Fruit fly (Drosophila melanogaster) whole organism, adult: ENCODE results near the gene Lcp65Ag3.

Source experiments
- CG11617 ChIP-seq: fragments of 200-800 bp; sonication (Bioruptor generic); optimal IDR thresholded peaks from 2 replicates; lab custom pipeline; 2017; ENCODE audit warnings: mild to moderate bottlenecking, missing biosample characterization, missing genetic modification reagents, missing genetic modification characterization
- CG14711 ChIP-seq: fragments of 200-800 bp; sonication (Bioruptor generic); optimal IDR thresholded peaks from 2 replicates; lab custom pipeline; 2018; ENCODE audit warnings: missing biosample characterization, mild to moderate bottlenecking, missing genetic modification characterization, moderate library complexity
- CG5204 ChIP-seq: fragments of 200-800 bp; sonication (Bioruptor generic); optimal IDR thresholded peaks from 2 replicates; lab custom pipeline; 2016; ENCODE audit warnings: missing biosample characterization, missing genetic modification characterization
- CG7045 ChIP-seq: fragments of 200-800 bp; sonication (Bioruptor generic); optimal IDR thresholded peaks from 2 replicates; lab custom pipeline; 2017; ENCODE audit warnings: missing biosample characterization, mild to moderate bottlenecking, missing genetic modification characterization
- CG7101 ChIP-seq: fragments of 200-800 bp; sonication (Bioruptor generic); optimal IDR thresholded peaks from 2 replicates; lab custom pipeline; 2018; ENCODE audit warnings: missing biosample characterization, mild to moderate bottlenecking, missing genetic modification characterization, moderate library complexity
- Clk ChIP-seq: fragments of 200-800 bp; sonication (Bioruptor generic); optimal IDR thresholded peaks from 2 replicates; lab custom pipeline; 2017; ENCODE audit warnings: missing biosample characterization, missing genetic modification characterization
- Crg-1 ChIP-seq: fragments of 200-800 bp; sonication (Bioruptor generic); optimal IDR thresholded peaks from 2 replicates; lab custom pipeline; 2016; ENCODE audit warnings: missing biosample characterization, missing genetic modification characterization
- Hr96 ChIP-seq: fragments of 200-800 bp; sonication (Bioruptor generic); optimal IDR thresholded peaks from 2 replicates; lab custom pipeline; 2016; ENCODE audit warnings: missing biosample characterization, missing genetic modification characterization
- Mnt ChIP-seq: fragments of 200-800 bp; sonication (Bioruptor generic); optimal IDR thresholded peaks from 2 replicates; lab custom pipeline; 2016; ENCODE audit warnings: missing biosample characterization, mild to moderate bottlenecking, missing genetic modification characterization
- cnc ChIP-seq, 2 experiments: fragments of >200 bp; optimal IDR thresholded peaks; 2 replicates each; lab custom pipeline; 2017
- kay ChIP-seq: fragments of 200-800 bp; sonication (Bioruptor generic); peaks from one replicate; lab custom pipeline; 2016; ENCODE audit warnings: missing biosample characterization, missing genetic modification characterization, borderline replicate concordance
- ovo ChIP-seq: fragments of 200-800 bp; sonication (Bioruptor generic); optimal IDR thresholded peaks from 2 replicates; lab custom pipeline; 2016; ENCODE audit warnings: missing biosample characterization, missing genetic modification characterization
- tj ChIP-seq: fragments of 200-800 bp; sonication (Bioruptor generic); optimal IDR thresholded peaks from 3 replicates; lab custom pipeline; 2017; ENCODE audit warnings: missing biosample characterization, mild to moderate bottlenecking, missing genetic modification characterization, moderate library complexity

DNA sequence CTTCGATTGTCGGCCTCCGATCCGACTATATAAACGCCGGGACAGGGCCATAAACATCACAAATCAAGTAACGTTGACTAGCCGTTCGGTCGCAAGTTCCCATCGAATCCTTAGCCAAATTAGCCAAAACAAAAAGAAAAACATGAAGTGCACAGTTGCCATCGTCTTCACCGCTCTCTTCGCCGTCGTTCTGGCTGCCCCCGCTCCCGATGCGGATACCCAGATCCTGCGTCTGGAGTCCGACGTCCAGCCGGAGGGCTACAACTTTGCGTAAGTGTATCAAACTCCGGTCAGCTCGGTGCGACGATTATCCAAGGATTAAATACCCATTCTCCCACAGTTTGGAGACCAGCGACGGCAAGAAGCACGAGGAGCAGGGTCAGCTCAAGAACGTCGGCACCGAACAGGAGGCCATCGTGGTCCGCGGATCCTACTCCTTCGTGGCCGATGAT, 14.0 kb upstream of the Lcp65Ag3 start, which contains the start of gene Lcp65Ac:
- TF ChIP-seq tj (GFP tag; lab: Kevin White, UChicago), result no peak
- TF ChIP-seq kay (GFP tag; lab: Kevin White, UChicago), result no peak
- no peak for TF ChIP-seq cnc (optimal IDR thresholded peaks at IDR 0.05; lab: Kevin White, UChicago)
- no peak for TF ChIP-seq CG5204 (GFP tag; lab: Kevin White, UChicago)
- TF ChIP-seq Clk (GFP tag; lab: Kevin White, UChicago), result no peak
- no peak for TF ChIP-seq CG14711 (tag; lab: Kevin White, UChicago)
- no peak for TF ChIP-seq CG11617 (GFP tag; lab: Kevin White, UChicago)
- no peak for TF ChIP-seq Mnt (GFP tag; lab: Kevin White, UChicago)
- no peak for TF ChIP-seq Crg-1 (GFP tag; lab: Kevin White, UChicago)
- TF ChIP-seq Hr96 (GFP tag; lab: Kevin White, UChicago), result no peak
- no peak for TF ChIP-seq CG7101 (tag; lab: Kevin White, UChicago)
- no peak for TF ChIP-seq CG7045 (GFP tag; lab: Kevin White, UChicago)
- TF ChIP-seq ovo (GFP tag; lab: Kevin White, UChicago), result no peak
